Worm (Caenorhabditis elegans) whole organism, L2 larva: ENCODE results near the gene nhr-277.
"Not testable (repeated sequence)": the region's sequence is repeated elsewhere in the genome, so short reads cannot be mapped to it uniquely, and the experiment has no call there.

Experiments used
- ZK546.5 ChIP-seq: sonication (generic microtip); optimal IDR thresholded peaks from 2 replicates; lab custom pipeline; 2017; ENCODE audit warnings: missing biosample characterization, missing genetic modification characterization
- aly-2 ChIP-seq: fragments of 150-350 bp; optimal IDR thresholded peaks from 2 replicates; lab custom pipeline; 2014; ENCODE audit warnings: missing biosample characterization, missing genetic modification characterization
- ceh-82 ChIP-seq: fragments of 150-350 bp; optimal IDR thresholded peaks from 2 replicates; lab custom pipeline; 2014; ENCODE audit warnings: missing biosample characterization, missing genetic modification characterization
- dmd-4 ChIP-seq: sonication (generic microtip); optimal IDR thresholded peaks from 2 replicates; lab custom pipeline; 2017; ENCODE audit warnings: missing biosample characterization, missing genetic modification characterization
- fos-1 ChIP-seq: fragments of 150-350 bp; optimal IDR thresholded peaks from 2 replicates; lab custom pipeline; 2014; ENCODE audit warnings: missing biosample characterization, missing genetic modification characterization
- lsy-2 ChIP-seq, 2 experiments: fragments of 150-350 bp in 1 of 2; sonication (generic microtip) in 1 of 2; optimal IDR thresholded peaks; 2 replicates each; lab custom pipeline; 2014 to 2017; ENCODE audit warnings: missing biosample characterization in 2 of 2, missing genetic modification characterization in 2 of 2
- nhr-77 ChIP-seq: fragments of 150-350 bp; optimal IDR thresholded peaks from 2 replicates; lab custom pipeline; 2014; ENCODE audit warnings: missing biosample characterization, missing genetic modification characterization
- unc-62 ChIP-seq: fragments of 150-350 bp; optimal IDR thresholded peaks from 2 replicates; lab custom pipeline; 2014; ENCODE audit warnings: missing biosample characterization, missing genetic modification reagents, missing genetic modification characterization
- ztf-1 ChIP-seq: fragments of 200-800 bp; sonication (Bioruptor generic); conservative IDR thresholded peaks from 2 replicates; pipeline ENCODE4 v1.3.6; 2022; ENCODE audit warnings: missing genetic modification characterization, missing compliant biosample characterization
- ztf-11 ChIP-seq: sonication (generic microtip); optimal IDR thresholded peaks from 2 replicates; lab custom pipeline; 2017; ENCODE audit warnings: missing biosample characterization, missing genetic modification characterization

The nhr-277 gene

DNA sequence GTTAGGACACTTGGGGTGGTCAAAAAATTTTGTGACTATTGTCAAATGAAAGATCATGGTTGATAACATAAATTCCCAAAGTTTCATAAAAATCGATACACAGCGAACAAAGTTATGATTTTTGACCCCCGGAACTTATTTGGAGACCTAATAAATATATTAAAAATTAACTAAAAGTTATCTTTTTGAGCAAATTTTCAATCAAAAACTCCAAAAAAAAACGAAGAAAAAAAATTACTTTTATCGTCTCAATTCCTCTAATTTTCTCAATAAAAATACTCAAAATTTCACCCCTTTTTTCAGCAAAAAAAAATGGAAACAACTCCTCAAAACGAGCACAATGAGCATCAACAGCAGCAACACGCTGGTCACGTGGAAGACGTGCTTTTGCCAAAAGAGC, 45.6 kb downstream of the nhr-277 start, which contains the start of gene atln-1:
atln-1 (plus strand) TSS at position 301 of the 400 bp plus-strand sequence.
- not testable (repeated sequence) for TF ChIP-seq nhr-77 (tag; lab: Kevin White, UChicago); ceh-82 (tag; lab: Kevin White, UChicago); ztf-1 (GFP tag; lab: Robert Waterston, UW)

ce11 chrIV:2793956-2794355, 51.2 kb downstream of the nhr-277 start:
- TF ChIP-seq fos-1 (tag; lab: Kevin White, UChicago) (no peak), aly-2 (tag; lab: Kevin White, UChicago) (no peak), unc-62 (GFP tag; lab: Kevin White, UChicago) (no peak), ZK546.5 (tag; lab: Kevin White, UChicago) (no peak), lsy-2 (tag; optimal IDR thresholded peaks at IDR 0.05; lab: Kevin White, UChicago) (no peak), ztf-11 (tag; lab: Kevin White, UChicago) (no peak), dmd-4 (tag; lab: Kevin White, UChicago) (no peak)
